Worm (Caenorhabditis elegans) whole organism, L4 larva: ENCODE measurements around the gene Y17G9B.5.
A peak's percentile ranks its signal among the peaks of the same experiment; 100 is the strongest.

Experiments
- D1046.2 ChIP-seq: fragments of 200-800 bp; sonication (Bioruptor generic); IDR thresholded peaks from 2 replicates; pipeline ENCODE4 v1.3.6; 2022; ENCODE audit warnings: missing genetic modification characterization, missing compliant biosample characterization
- F26F4.8 ChIP-seq: fragments of 200-800 bp; sonication (Bioruptor generic); conservative IDR thresholded peaks from 2 replicates; pipeline ENCODE4 v1.3.6; 2022; ENCODE audit warnings: missing genetic modification characterization, missing compliant biosample characterization
- F44E2.7 ChIP-seq: fragments of 200-800 bp; sonication (Bioruptor generic); IDR thresholded peaks from 2 replicates; pipeline ENCODE4 v2.1.2; 2022; ENCODE audit warnings: missing genetic modification characterization, missing compliant biosample characterization
- F49E8.2 ChIP-seq: sonication (generic microtip); optimal IDR thresholded peaks from 2 replicates; lab custom pipeline; 2016; ENCODE audit warnings: missing compliant biosample characterization, mild to moderate bottlenecking, missing genetic modification characterization, borderline replicate concordance
- Y105C5A.15 ChIP-seq: fragments of 200-800 bp; sonication (Bioruptor generic); IDR thresholded peaks from 2 replicates; pipeline ENCODE4 v1.3.6; 2022; ENCODE audit warnings: missing genetic modification characterization, missing compliant biosample characterization
- Y75B8A.6 ChIP-seq: fragments of 200-800 bp; sonication (Bioruptor generic); IDR thresholded peaks from 2 replicates; pipeline ENCODE4 v1.3.6; 2022; ENCODE audit warnings: missing genetic modification reagents, missing genetic modification characterization, missing compliant biosample characterization
- aha-1 ChIP-seq: fragments of 150-350 bp; peaks from one replicate; lab custom pipeline; 2014; ENCODE audit warnings: missing biosample characterization, missing genetic modification characterization
- ama-1 ChIP-seq: fragments of 150-350 bp; optimal IDR thresholded peaks from 2 replicates; lab custom pipeline; 2014; ENCODE audit warnings: inconsistent platforms, mixed read lengths
- arid-1 ChIP-seq: fragments of 200-800 bp; sonication (Bioruptor generic); conservative IDR thresholded peaks from 2 replicates; pipeline ENCODE4 v1.3.6; 2022; ENCODE audit warnings: missing genetic modification reagents, missing genetic modification characterization, missing compliant biosample characterization
- attf-4 ChIP-seq: sonication (generic microtip); optimal IDR thresholded peaks from 3 replicates; lab custom pipeline; 2017; ENCODE audit warnings: missing biosample characterization, missing genetic modification characterization
- ceh-20 ChIP-seq: fragments of 200-800 bp; sonication (Bioruptor generic); IDR thresholded peaks from 2 replicates; pipeline ENCODE4 v1.3.6; 2022; ENCODE audit warnings: missing genetic modification reagents, missing genetic modification characterization, missing compliant biosample characterization
- ceh-82 ChIP-seq: sonication (generic microtip); optimal IDR thresholded peaks from 2 replicates; lab custom pipeline; 2017; ENCODE audit warnings: missing biosample characterization, missing genetic modification characterization
- ces-1 ChIP-seq: fragments of 150-350 bp; sonication (generic microtip); optimal IDR thresholded peaks from 4 replicates; lab custom pipeline; 2014; ENCODE audit warnings: missing biosample characterization, missing genetic modification reagents, missing genetic modification characterization
- daf-16 ChIP-seq, 3 experiments: sonication (generic microtip); optimal IDR thresholded peaks; 2 replicates each; lab custom pipeline; 2016 to 2017; ENCODE audit warnings: missing genetic modification characterization in 3 of 3, missing genetic modification reagents in 3 of 3, mild to moderate bottlenecking in 2 of 3, missing compliant biosample characterization in 2 of 3, missing biosample characterization in 1 of 3, moderate library complexity in 1 of 3
- daf-8 ChIP-seq: fragments of 200-800 bp; sonication (Bioruptor generic); IDR thresholded peaks from 2 replicates; pipeline ENCODE4 v1.3.6; 2022; ENCODE audit warnings: missing genetic modification characterization, missing compliant biosample characterization
- dmd-8 ChIP-seq: fragments of 200-800 bp; sonication (Bioruptor generic); IDR thresholded peaks from 2 replicates; pipeline ENCODE4 v1.3.6; 2022; ENCODE audit warnings: missing genetic modification characterization, missing compliant biosample characterization
- dmd-9 ChIP-seq: fragments of 200-800 bp; sonication (Bioruptor generic); IDR thresholded peaks from 2 replicates; pipeline ENCODE4 v1.3.6; 2022; ENCODE audit warnings: missing genetic modification reagents, missing genetic modification characterization, missing compliant biosample characterization
- dpl-1 ChIP-seq: fragments of 150-350 bp; optimal IDR thresholded peaks from 2 replicates; lab custom pipeline; 2014; ENCODE audit warnings: missing biosample characterization, missing genetic modification reagents, missing genetic modification characterization
- dve-1 ChIP-seq: sonication (generic microtip); optimal IDR thresholded peaks from 2 replicates; lab custom pipeline; 2017; ENCODE audit warnings: antibody characterized with exemption, mild to moderate bottlenecking, missing genetic modification characterization, missing compliant biosample characterization; ENCODE audit not compliant: insufficient read depth
- egl-43 ChIP-seq: fragments of 200-800 bp; sonication (Bioruptor generic); IDR thresholded peaks from 2 replicates; pipeline ENCODE4 v1.3.6; 2022; ENCODE audit warnings: missing genetic modification reagents, missing genetic modification characterization, missing compliant biosample characterization
- fos-1 ChIP-seq: fragments of 150-350 bp; optimal IDR thresholded peaks from 2 replicates; lab custom pipeline; 2014; ENCODE audit warnings: missing biosample characterization, missing genetic modification characterization
- lin-1 ChIP-seq: fragments of 200-800 bp; sonication (Bioruptor generic); IDR thresholded peaks from 2 replicates; pipeline ENCODE4 v1.3.6; 2022; ENCODE audit warnings: missing genetic modification reagents, missing genetic modification characterization, missing compliant biosample characterization
- lin-13 ChIP-seq: fragments of 150-350 bp; optimal IDR thresholded peaks from 2 replicates; lab custom pipeline; 2014; ENCODE audit warnings: missing biosample characterization, missing genetic modification reagents, missing genetic modification characterization
- lin-29 ChIP-seq: fragments of 200-800 bp; sonication (Bioruptor generic); IDR thresholded peaks from 2 replicates; pipeline ENCODE4 v1.3.6; 2022; ENCODE audit warnings: missing genetic modification reagents, missing genetic modification characterization, missing compliant biosample characterization
- lin-38 ChIP-seq: fragments of 200-800 bp; sonication (Bioruptor generic); IDR thresholded peaks from 2 replicates; pipeline ENCODE4 v1.3.6; 2022; ENCODE audit warnings: missing genetic modification reagents, missing genetic modification characterization, missing compliant biosample characterization
- lin-39 ChIP-seq: fragments of 150-350 bp; optimal IDR thresholded peaks from 2 replicates; lab custom pipeline; 2014; ENCODE audit warnings: missing biosample characterization, missing genetic modification reagents, missing genetic modification characterization
- lir-3 ChIP-seq: sonication (generic microtip); optimal IDR thresholded peaks from 2 replicates; lab custom pipeline; 2016; ENCODE audit warnings: mild to moderate bottlenecking, missing genetic modification characterization, missing compliant biosample characterization
- lsy-2 ChIP-seq, 2 experiments: fragments of 150-350 bp in 1 of 2; sonication (generic microtip) in 1 of 2; optimal IDR thresholded peaks; 2 replicates each; lab custom pipeline; 2014 to 2017; ENCODE audit warnings: missing biosample characterization in 2 of 2, missing genetic modification characterization in 2 of 2
- mdl-1 ChIP-seq, 2 experiments: fragments of 150-350 bp in 1 of 2; sonication (generic microtip) in 1 of 2; optimal IDR thresholded peaks; 2 replicates each; lab custom pipeline; 2014 to 2017; ENCODE audit warnings: missing biosample characterization in 2 of 2, missing genetic modification characterization in 2 of 2
- mep-1 ChIP-seq: fragments of 150-350 bp; sonication (generic microtip); optimal IDR thresholded peaks from 3 replicates; lab custom pipeline; 2014; ENCODE audit warnings: missing biosample characterization, missing genetic modification characterization
- mes-2 ChIP-seq: sonication (generic microtip); optimal IDR thresholded peaks from 2 replicates; lab custom pipeline; 2016; ENCODE audit warnings: missing genotype, mild to moderate bottlenecking, missing genetic modification characterization, missing compliant biosample characterization; ENCODE audit not compliant: poor library complexity, severe bottlenecking
- nhr-102 ChIP-seq: sonication (generic microtip); optimal IDR thresholded peaks from 2 replicates; lab custom pipeline; 2016; ENCODE audit warnings: mild to moderate bottlenecking, missing genetic modification characterization, moderate library complexity, missing compliant biosample characterization
- nhr-237 ChIP-seq: sonication (generic microtip); optimal IDR thresholded peaks from 2 replicates; lab custom pipeline; 2017; ENCODE audit warnings: missing biosample characterization, missing genetic modification characterization
- nhr-28 ChIP-seq: fragments of 150-350 bp; optimal IDR thresholded peaks from 2 replicates; lab custom pipeline; 2014; ENCODE audit warnings: missing biosample characterization, missing genetic modification characterization
- nhr-6 ChIP-seq: fragments of 150-350 bp; optimal IDR thresholded peaks from 2 replicates; lab custom pipeline; 2014; ENCODE audit warnings: missing biosample characterization, missing genetic modification characterization
- nhr-76 ChIP-seq: fragments of 150-350 bp; optimal IDR thresholded peaks from 2 replicates; lab custom pipeline; 2014; ENCODE audit warnings: missing biosample characterization, missing genetic modification characterization
- nhr-77 ChIP-seq: fragments of 150-350 bp; optimal IDR thresholded peaks from 2 replicates; lab custom pipeline; 2014; ENCODE audit warnings: missing biosample characterization, missing genetic modification characterization
- pha-4 ChIP-seq, 2 experiments: fragments of 150-350 bp in 1 of 2; fragments of 200-800 bp in 1 of 2; sonication (Bioruptor generic) in 1 of 2; IDR thresholded peaks in 1 of 2; optimal IDR thresholded peaks in 1 of 2; 2 replicates each; pipeline versions ENCODE4 v1.3.6 to Lab custom; 2014 to 2022; ENCODE audit warnings: missing genetic modification characterization in 2 of 2, missing genetic modification reagents in 2 of 2, missing biosample characterization in 1 of 2, missing compliant biosample characterization in 1 of 2
- php-3 ChIP-seq: fragments of 200-800 bp; sonication (Bioruptor generic); IDR thresholded peaks from 2 replicates; pipeline ENCODE4 v1.3.6; 2022; ENCODE audit warnings: missing genetic modification reagents, missing genetic modification characterization, missing compliant biosample characterization
- pqm-1 ChIP-seq: sonication (generic microtip); optimal IDR thresholded peaks from 2 replicates; lab custom pipeline; 2017; ENCODE audit warnings: missing biosample characterization, missing genetic modification characterization
- set-16 ChIP-seq: fragments of 200-800 bp; sonication (Bioruptor generic); IDR thresholded peaks from 2 replicates; pipeline ENCODE4 v1.3.6; 2022; ENCODE audit warnings: missing genetic modification reagents, missing genetic modification characterization, missing compliant biosample characterization
- skn-1 ChIP-seq: fragments of 150-350 bp; optimal IDR thresholded peaks from 2 replicates; lab custom pipeline; 2014; ENCODE audit warnings: missing biosample characterization, missing genetic modification characterization
- spr-1 ChIP-seq: sonication (generic microtip); optimal IDR thresholded peaks from 2 replicates; lab custom pipeline; 2016; ENCODE audit warnings: mild to moderate bottlenecking, missing genetic modification characterization, missing compliant biosample characterization
- unc-130 ChIP-seq: sonication (generic microtip); optimal IDR thresholded peaks from 2 replicates; lab custom pipeline; 2016; ENCODE audit warnings: missing genetic modification reagents, missing genetic modification characterization, missing compliant biosample characterization
- zfp-2 ChIP-seq: sonication (generic microtip); optimal IDR thresholded peaks from 2 replicates; lab custom pipeline; 2016; ENCODE audit warnings: mild to moderate bottlenecking, missing genetic modification characterization, missing compliant biosample characterization
- zfp-3 ChIP-seq: fragments of 200-800 bp; sonication (Bioruptor generic); conservative IDR thresholded peaks from 2 replicates; pipeline ENCODE4 v1.3.6; 2022; ENCODE audit warnings: missing genetic modification reagents, missing genetic modification characterization, missing compliant biosample characterization

Y17G9B.5 gene

ce11 chrIV:4749728-4750278, at the start of gene Y17G9B.5, which contains the start of gene rpl-20 (continued):
- TF ChIP-seq F49E8.2 (tag; lab: Kevin White, UChicago) = peak; percentile 98
- TF ChIP-seq lin-29 = peak; percentile 99
- TF ChIP-seq daf-8 (GFP tag; lab: Robert Waterston, UW) = peak; percentile 95
- TF ChIP-seq pha-4 (GFP tag; IDR thresholded peaks at IDR 0.05; lab: Robert Waterston, UW) = peak; percentile 99
- peak; percentile 100 for TF ChIP-seq pha-4 (tag; optimal IDR thresholded peaks at IDR 0.05; lab: Kevin White, UChicago)
- TF ChIP-seq lin-38 (GFP tag; lab: Robert Waterston, UW) = peak; percentile 100

ce11 chrIV:4703911-4704310, 46.1 kb upstream of the Y17G9B.5 start, which contains the start of gene ogdh-1:
Gene ogdh-1, minus strand, starts transcription at chrIV:4704011.
- TF ChIP-seq php-3 (GFP tag; lab: Robert Waterston, UW) = no peak
- no peak for TF ChIP-seq Y105C5A.15 (GFP tag; lab: Robert Waterston, UW)
- no peak for TF ChIP-seq lin-29
- TF ChIP-seq dmd-8 = no peak
- no peak for TF ChIP-seq Y75B8A.6 (GFP tag; lab: Robert Waterston, UW)
- no peak for TF ChIP-seq daf-16 (GFP tag; optimal IDR thresholded peaks at IDR 0.05; lab: Kevin White, UChicago)
- no peak for TF ChIP-seq daf-16 (tag; optimal IDR thresholded peaks at IDR 0.05; lab: Kevin White, UChicago)
- no peak for TF ChIP-seq lir-3
- TF ChIP-seq mes-2 (tag; lab: Kevin White, UChicago) = no peak
- TF ChIP-seq fos-1 (tag; lab: Kevin White, UChicago) = no peak

ce11 chrIV:4705182-4705581, 44.9 kb upstream of the Y17G9B.5 start:
- no peak for TF ChIP-seq nhr-102 (tag; lab: Kevin White, UChicago)
- TF ChIP-seq unc-130 (GFP tag; lab: Kevin White, UChicago) = no peak
- no peak for TF ChIP-seq lin-29
- no peak for TF ChIP-seq lir-3
- peak; percentile 73 for TF ChIP-seq set-16
- TF ChIP-seq mdl-1 (tag; optimal IDR thresholded peaks at IDR 0.05; lab: Kevin White, UChicago) = peak in 1 of 2 experiments; percentile 56
- TF ChIP-seq ceh-20 (GFP tag; lab: Robert Waterston, UW) = peak; percentile 17; the same call in 1 of the 2 replicates
- TF ChIP-seq dve-1 (tag; lab: Kevin White, UChicago) = peak; percentile 59
- 0 out of 2 replicates have a peak, but pooled peaks have one; percentile 37 for TF ChIP-seq dmd-9
- peak; percentile 61 for TF ChIP-seq lin-1 (GFP tag; lab: Robert Waterston, UW)
- TF ChIP-seq pqm-1 (tag; lab: Kevin White, UChicago) = peak; percentile 35
- TF ChIP-seq lsy-2 (tag; optimal IDR thresholded peaks at IDR 0.05; lab: Kevin White, UChicago) = peak; percentile 47 to 77
- TF ChIP-seq ces-1 (GFP tag; lab: Kevin White, UChicago) = no peak
- peak; percentile 43 for TF ChIP-seq nhr-77 (tag; lab: Kevin White, UChicago)
- peak; percentile 24 for TF ChIP-seq ama-1
- no peak for TF ChIP-seq lin-39
- TF ChIP-seq lin-38 (GFP tag; lab: Robert Waterston, UW) = peak; percentile 67
- TF ChIP-seq F26F4.8 (GFP tag; lab: Robert Waterston, UW) = no peak
- TF ChIP-seq egl-43 (GFP tag; lab: Robert Waterston, UW) = peak; percentile 52; the same call in 1 of the 2 replicates
- no peak for TF ChIP-seq spr-1 (tag; lab: Kevin White, UChicago)
- peak; percentile 22 for TF ChIP-seq dpl-1 (GFP tag; lab: Kevin White, UChicago)
- no peak for TF ChIP-seq aha-1 (tag; lab: Kevin White, UChicago)
- TF ChIP-seq F44E2.7 (GFP tag; lab: Robert Waterston, UW) = no peak
- peak; percentile 86 for TF ChIP-seq nhr-28 (tag; lab: Kevin White, UChicago)
- TF ChIP-seq lin-13 = peak; percentile 68
- no peak for TF ChIP-seq ceh-82
- no peak for TF ChIP-seq attf-4 (tag; lab: Kevin White, UChicago)
- TF ChIP-seq zfp-2 (tag; lab: Kevin White, UChicago) = no peak
- peak; percentile 86 for TF ChIP-seq mep-1 (tag; lab: Kevin White, UChicago)
- TF ChIP-seq arid-1 (GFP tag; lab: Robert Waterston, UW) = peak; percentile 43; the same call in 1 of the 2 replicates
- no peak for TF ChIP-seq zfp-3 (GFP tag; lab: Robert Waterston, UW)
- TF ChIP-seq nhr-237 = no peak
- TF ChIP-seq nhr-76 (tag; lab: Kevin White, UChicago) = no peak
- TF ChIP-seq nhr-6 = peak; percentile 50
- no peak for TF ChIP-seq skn-1 (tag; lab: Kevin White, UChicago)
- TF ChIP-seq D1046.2 (GFP tag; lab: Robert Waterston, UW) = 0 out of 2 replicates have a peak, but pooled peaks have one; percentile 33
